Fruit fly (Drosophila melanogaster): Measurements from ENCODE around the gene Pli.

Pli gene

dm6 chr3R:23919366-23919765, 29.5 kb upstream of the Pli start (continued):
- TF ChIP-seq tup (GFP tag; optimal IDR thresholded peaks at IDR 0.05): no peak
- TF ChIP-seq row (GFP tag; IDR thresholded peaks at IDR 0.05): no peak
- TF ChIP-seq CG18476 (GFP tag; optimal IDR thresholded peaks at IDR 0.05): no peak
- peak; percentile 29 for TF ChIP-seq CG7556 (GFP tag; optimal IDR thresholded peaks at IDR 0.05)
- no peak for TF ChIP-seq CG9215 (GFP tag; IDR thresholded peaks at IDR 0.05)
- TF ChIP-seq nerfin-1 (tag; optimal IDR thresholded peaks at IDR 0.05): peak; percentile 43
- 0 out of 2 replicates have a peak, but pooled peaks have one; percentile 9 for TF ChIP-seq Rx (GFP tag; IDR thresholded peaks at IDR 0.05)
- no peak for TF ChIP-seq CG12236 (GFP tag; optimal IDR thresholded peaks at IDR 0.05)
- peak; percentile 56 for TF ChIP-seq CG12769 (tag; optimal IDR thresholded peaks at IDR 0.05)
- TF ChIP-seq crol (GFP tag; IDR thresholded peaks at IDR 0.05): peak; percentile 78
- no peak for TF ChIP-seq Dip3 (GFP tag; optimal IDR thresholded peaks at IDR 0.05)
- TF ChIP-seq CHES-1-like (GFP tag; optimal IDR thresholded peaks at IDR 0.05): no peak
- no peak for TF ChIP-seq Lim3 (GFP tag; IDR thresholded peaks at IDR 0.05)
- no peak for TF ChIP-seq H2.0 (GFP tag; IDR thresholded peaks at IDR 0.05)
- no peak for TF ChIP-seq CG9797 (GFP tag; optimal IDR thresholded peaks at IDR 0.05)
- TF ChIP-seq D19B (GFP tag; optimal IDR thresholded peaks at IDR 0.05): peak; percentile 21
- TF ChIP-seq tna (GFP tag; IDR thresholded peaks at IDR 0.05; ENCODE audit: partially characterized antibody): no peak
- TF ChIP-seq chinmo (GFP tag; IDR thresholded peaks at IDR 0.05; ENCODE audit: partially characterized antibody): 0 out of 4 replicates have a peak, but pooled peaks have one; percentile 39
- no peak for TF ChIP-seq ash1 (GFP tag; optimal IDR thresholded peaks at IDR 0.05)
- TF ChIP-seq grau (tag; optimal IDR thresholded peaks at IDR 0.05): no peak
- peak; percentile 61 for TF ChIP-seq CG17385 (GFP tag; optimal IDR thresholded peaks at IDR 0.05)
- TF ChIP-seq Dref (GFP tag; IDR thresholded peaks at IDR 0.05): no peak
- TF ChIP-seq CG4282 (GFP tag; optimal IDR thresholded peaks at IDR 0.05): no peak
- TF ChIP-seq CG15269 (tag; optimal IDR thresholded peaks at IDR 0.05): peak; percentile 50
- no peak for TF ChIP-seq Dbx (GFP tag; IDR thresholded peaks at IDR 0.05)
- peak; percentile 70 for TF ChIP-seq CrebB (tag; optimal IDR thresholded peaks at IDR 0.05)
- no peak for TF ChIP-seq stwl (tag; optimal IDR thresholded peaks at IDR 0.05)
- TF ChIP-seq psq (GFP tag; optimal IDR thresholded peaks at IDR 0.05): no peak
- peak; percentile 83 for TF ChIP-seq mirr (GFP tag; optimal IDR thresholded peaks at IDR 0.05)
- peak; percentile 19 for TF ChIP-seq CoRest (tag; optimal IDR thresholded peaks at IDR 0.05)
- no peak for TF ChIP-seq peb (GFP tag; IDR thresholded peaks at IDR 0.05)
- no peak for TF ChIP-seq CG5953 (GFP tag; IDR thresholded peaks at IDR 0.05)
- TF ChIP-seq PHDP (tag; optimal IDR thresholded peaks at IDR 0.05): peak; percentile 56
- no peak; the same call in 1 of the 2 replicates for TF ChIP-seq stc (GFP tag; IDR thresholded peaks at IDR 0.05)
- no peak for TF ChIP-seq CG10321 (GFP tag; IDR thresholded peaks at IDR 0.05)
- no peak for TF ChIP-seq Doc2 (GFP tag; IDR thresholded peaks at IDR 0.05)
- TF ChIP-seq ftz-f1 (GFP tag; optimal IDR thresholded peaks at IDR 0.05): no peak
- TF ChIP-seq Pdp1 (GFP tag; optimal IDR thresholded peaks at IDR 0.05): peak in 1 of 2 experiments; percentile 5
- no peak for TF ChIP-seq CG12942 (GFP tag; optimal IDR thresholded peaks at IDR 0.05)
- peak; percentile 64 for TF ChIP-seq sug (tag; optimal IDR thresholded peaks at IDR 0.05)
- TF ChIP-seq zen (tag; optimal IDR thresholded peaks at IDR 0.05): no peak
- no peak for TF ChIP-seq gro (GFP tag; optimal IDR thresholded peaks at IDR 0.05)
- TF ChIP-seq CG13624 (GFP tag; optimal IDR thresholded peaks at IDR 0.05): no peak
- peak; percentile 22 for TF ChIP-seq Nf-YB (GFP tag; optimal IDR thresholded peaks at IDR 0.05)
- TF ChIP-seq TFAM (GFP tag; optimal IDR thresholded peaks at IDR 0.05): no peak
- TF ChIP-seq sisA (GFP tag; IDR thresholded peaks at IDR 0.05): no peak
- no peak for TF ChIP-seq luna (GFP tag; optimal IDR thresholded peaks at IDR 0.05)
- TF ChIP-seq Mes4 (GFP tag; optimal IDR thresholded peaks at IDR 0.05): no peak
- TF ChIP-seq oc (tag; optimal IDR thresholded peaks at IDR 0.05): no peak
- TF ChIP-seq pita (GFP tag; optimal IDR thresholded peaks at IDR 0.05): no peak
- peak; percentile 48 for TF ChIP-seq CG17912 (GFP tag; optimal IDR thresholded peaks at IDR 0.05)
- peak; percentile 24; the same call in 1 of the 2 replicates for TF ChIP-seq HLH3B (GFP tag; IDR thresholded peaks at IDR 0.05)

All from whole organism, embryonic.